Worm (Caenorhabditis elegans) whole organism, mixed stage, embryonic: ENCODE data around the gene nhr-78.

Experiments used
- blmp-1 ChIP-seq: fragments of 150-350 bp; optimal IDR thresholded peaks from 2 replicates; lab custom pipeline; 2014; ENCODE audit warnings: missing biosample characterization, missing genetic modification characterization
- ces-1 ChIP-seq: fragments of 150-350 bp; optimal IDR thresholded peaks from 2 replicates; lab custom pipeline; 2014; ENCODE audit warnings: missing biosample characterization, missing genetic modification reagents, missing genetic modification characterization
- elt-1 ChIP-seq: sonication (generic microtip); optimal IDR thresholded peaks from 2 replicates; lab custom pipeline; 2017; ENCODE audit warnings: missing genetic modification characterization, mild to moderate bottlenecking, missing compliant biosample characterization, antibody characterized with exemption, moderate library complexity, borderline replicate concordance; ENCODE audit not compliant: insufficient read depth
- snpc-4 ChIP-seq: fragments of 150-350 bp; optimal IDR thresholded peaks from 2 replicates; lab custom pipeline; 2014; ENCODE audit warnings: missing biosample characterization, missing genetic modification characterization

DNA sequence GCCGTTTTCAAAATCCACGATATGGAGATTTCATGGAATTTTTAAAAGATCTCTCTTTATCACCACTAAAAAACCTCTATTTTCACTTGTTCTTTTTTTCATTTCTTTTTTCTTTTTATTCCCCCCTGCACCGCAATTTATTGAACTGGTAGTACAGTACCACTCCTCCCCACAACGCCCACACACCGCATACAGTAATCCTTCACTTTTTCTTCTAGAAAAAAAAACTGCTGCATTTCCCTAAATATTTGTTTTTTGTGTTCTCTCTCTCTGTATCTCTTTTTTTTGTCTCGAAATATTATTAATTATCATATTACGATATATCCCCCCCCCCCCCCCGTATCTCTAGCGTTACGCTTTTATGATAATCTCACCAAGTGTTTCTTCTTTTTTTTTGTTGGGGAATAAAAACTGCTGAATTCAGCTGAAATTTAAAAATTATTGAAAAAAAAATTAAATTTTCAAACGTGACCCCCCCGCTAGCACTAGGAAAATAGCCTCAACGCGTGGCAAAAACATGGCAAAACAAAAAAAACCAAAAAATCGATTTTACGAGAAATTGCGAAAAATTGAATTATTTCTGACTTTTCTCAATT lies 39.2 kb upstream of the nhr-78 start, which contains the start of gene Y24D9B.1:
- TF ChIP-seq ces-1 (no peak), elt-1 (tag; lab: Kevin White, UChicago) (no peak), blmp-1 (no peak), snpc-4 (tag; lab: Kevin White, UChicago) (no peak)
